Worm (Caenorhabditis elegans) whole organism, L4/young adult: ENCODE measurements around the gene F17E9.18.

Experiments used
- W03F9.2 ChIP-seq: fragments of 150-350 bp; optimal IDR thresholded peaks from 2 replicates; lab custom pipeline; 2014; ENCODE audit warnings: missing biosample characterization, missing genetic modification characterization
- him-1 ChIP-seq: sonication (generic microtip); optimal IDR thresholded peaks from 2 replicates; lab custom pipeline; 2016; ENCODE audit warnings: missing genotype, missing genetic modification reagents, missing genetic modification characterization, missing compliant biosample characterization

ce11 chrIV:8396348-8396747 lies 49.4 kb upstream of the F17E9.18 start, which contains the start of gene timm-17B.2:
- no peak for TF ChIP-seq W03F9.2
- no peak for TF ChIP-seq him-1 (tag; lab: Kevin White, UChicago)
